Worm (Caenorhabditis elegans): Measurements from ENCODE around the gene tag-342.

ce11 chrIII:9513006-9513405 lies 45.0 kb downstream of the tag-342 start:
- no peak for TF ChIP-seq med-1 (GFP tag; optimal IDR thresholded peaks at IDR 0.05; ENCODE audit: insufficient read depth)
- TF ChIP-seq ztf-23 (GFP tag; IDR thresholded peaks at IDR 0.05), result no peak

Measured in whole organism, midembryonic.